Fruit fly (Drosophila melanogaster) whole organism, wandering third instar larva: ENCODE data around the gene Usp5.

ENCODE experiments used
- Myc ChIP-seq: fragments of >200 bp; optimal IDR thresholded peaks from 2 replicates; lab custom pipeline; 2017
- OdsH ChIP-seq: fragments of 200-800 bp; sonication (Bioruptor generic); optimal IDR thresholded peaks from 2 replicates; lab custom pipeline; 2016; ENCODE audit warnings: missing biosample characterization, mild to moderate bottlenecking, missing genetic modification characterization
- brk ChIP-seq: fragments of 200-800 bp; sonication (Bioruptor generic); optimal IDR thresholded peaks from 2 replicates; lab custom pipeline; 2016; ENCODE audit warnings: missing biosample characterization, mild to moderate bottlenecking, missing genetic modification characterization
- dsf ChIP-seq: sonication (Bioruptor generic); optimal IDR thresholded peaks from 2 replicates; lab custom pipeline; 2016; ENCODE audit warnings: missing biosample characterization, missing genetic modification characterization, borderline replicate concordance
- ey ChIP-seq: fragments of 200-800 bp; sonication (Bioruptor generic); optimal IDR thresholded peaks from 2 replicates; lab custom pipeline; 2016; ENCODE audit warnings: missing biosample characterization, missing genetic modification characterization
- fru ChIP-seq: fragments of 200-800 bp; sonication (Bioruptor generic); optimal IDR thresholded peaks from 3 replicates; lab custom pipeline; 2016; ENCODE audit warnings: missing biosample characterization, mild to moderate bottlenecking, missing genetic modification characterization
- psq ChIP-seq: fragments of 200-800 bp; sonication (Bioruptor generic); optimal IDR thresholded peaks from 3 replicates; lab custom pipeline; 2017; ENCODE audit warnings: missing biosample characterization, mild to moderate bottlenecking, missing genetic modification characterization, moderate library complexity
- tai ChIP-seq: sonication (Bioruptor generic); optimal IDR thresholded peaks from 2 replicates; lab custom pipeline; 2016; ENCODE audit warnings: missing biosample characterization, missing genetic modification characterization
- usp ChIP-seq: fragments of >200 bp; optimal IDR thresholded peaks from 2 replicates; lab custom pipeline; 2017; ENCODE audit warnings: missing biosample characterization, missing genetic modification characterization

DNA sequence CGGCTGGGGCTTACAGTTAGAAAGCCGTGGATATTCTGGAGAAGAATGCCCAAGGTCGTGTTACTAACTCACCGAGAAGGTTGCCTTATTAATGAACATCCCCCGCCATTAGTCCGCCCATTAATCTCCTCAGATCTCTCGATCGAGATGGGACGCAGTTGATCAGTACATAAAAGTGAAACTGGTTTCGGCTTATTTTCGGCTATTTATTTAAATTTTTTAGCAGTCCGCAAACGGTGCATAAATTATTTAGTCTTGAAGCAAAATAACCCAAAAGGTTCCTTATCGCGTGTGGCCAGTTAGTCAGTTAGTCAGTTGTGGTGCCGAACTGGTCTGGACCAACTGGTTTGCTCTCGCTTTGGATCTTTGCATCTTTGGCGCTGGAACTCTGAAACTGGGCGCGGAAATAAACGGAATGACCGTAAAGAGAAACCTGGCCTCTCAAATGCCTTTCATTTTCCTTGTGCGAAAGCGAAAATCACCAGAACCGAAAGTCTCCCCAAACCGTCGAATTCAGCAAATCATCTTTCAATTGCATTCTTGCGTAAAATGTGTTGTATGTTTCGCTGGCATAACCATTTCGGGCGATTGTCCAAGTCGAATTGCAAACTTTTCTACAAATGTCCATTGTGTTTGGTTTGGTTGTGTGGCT, 49.3 kb downstream of the Usp5 start:
- TF ChIP-seq fru = no peak
- no peak for TF ChIP-seq dsf (GFP tag; lab: Kevin White, UChicago)
- no peak for TF ChIP-seq usp (GFP tag; lab: Kevin White, UChicago)
- no peak for TF ChIP-seq OdsH (GFP tag; lab: Kevin White, UChicago)
- no peak for TF ChIP-seq ey
- TF ChIP-seq brk (GFP tag; lab: Kevin White, UChicago) = no peak
- TF ChIP-seq psq (GFP tag; lab: Kevin White, UChicago) = no peak
- TF ChIP-seq tai (GFP tag; lab: Kevin White, UChicago) = no peak
- no peak for TF ChIP-seq Myc
